Worm (Caenorhabditis elegans) whole organism, L3 larva: ENCODE measurements around the gene C44C10.7.

Experiments used
- ama-1 ChIP-seq: fragments of 150-350 bp; optimal IDR thresholded peaks from 2 replicates; lab custom pipeline; 2018
- fos-1 ChIP-seq: fragments of 150-350 bp; optimal IDR thresholded peaks from 2 replicates; lab custom pipeline; 2014; ENCODE audit warnings: missing biosample characterization, missing genetic modification characterization
- jun-1 ChIP-seq: fragments of 150-350 bp; optimal IDR thresholded peaks from 2 replicates; lab custom pipeline; 2014; ENCODE audit warnings: missing biosample characterization, missing genetic modification reagents, missing genetic modification characterization
- lin-39 ChIP-seq: fragments of 150-350 bp; optimal IDR thresholded peaks from 2 replicates; lab custom pipeline; 2018; ENCODE audit warnings: missing biosample characterization, missing genetic modification reagents, missing genetic modification characterization
- nhr-237 ChIP-seq: fragments of 150-350 bp; optimal IDR thresholded peaks from 2 replicates; lab custom pipeline; 2014; ENCODE audit warnings: missing biosample characterization, missing genetic modification characterization
- nhr-28 ChIP-seq: fragments of 150-350 bp; optimal IDR thresholded peaks from 2 replicates; lab custom pipeline; 2014; ENCODE audit warnings: missing biosample characterization, missing genetic modification characterization
- nhr-77 ChIP-seq: fragments of 150-350 bp; optimal IDR thresholded peaks from 2 replicates; lab custom pipeline; 2014; ENCODE audit warnings: missing biosample characterization, missing genetic modification characterization

DNA sequence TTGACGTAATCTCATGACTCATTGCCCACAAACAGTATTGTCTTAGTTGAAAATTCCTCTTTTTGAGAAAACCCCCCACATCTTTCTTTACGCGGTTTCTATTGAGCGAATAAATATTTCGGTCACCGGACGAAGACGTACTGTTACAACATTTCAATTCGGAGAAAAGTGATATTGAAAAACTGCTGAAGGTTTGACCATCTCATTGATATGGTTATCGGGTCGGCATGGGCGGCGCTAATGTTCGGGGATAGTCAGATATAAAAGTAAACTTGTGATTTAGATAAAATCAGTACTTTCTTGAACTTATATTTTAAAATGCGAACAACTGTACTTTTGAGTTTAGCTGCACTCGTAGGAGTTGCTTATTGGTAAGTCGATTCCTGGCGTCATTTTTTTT, 40.9 kb downstream of the C44C10.7 start, which contains the start of gene T04F8.8:
- TF ChIP-seq lin-39 (tag; lab: Kevin White, UChicago) (no peak), nhr-28 (no peak), ama-1 (lab: Kevin White, UChicago) (no peak), fos-1 (tag; lab: Kevin White, UChicago) (no peak), nhr-77 (tag; lab: Kevin White, UChicago) (no peak), jun-1 (no peak), nhr-237 (tag; lab: Kevin White, UChicago) (no peak)
